Fruit fly (Drosophila melanogaster): ENCODE results near the gene HIPP1.

The HIPP1 gene

dm6 chr3L:20800208-20800607 is 9.3 kb upstream of the HIPP1 start, which contains the start of gene Spc105R:
TSS of gene Spc105R (plus strand) at chr3L:20800410.
- no peak for TF ChIP-seq Rel (GFP tag; optimal IDR thresholded peaks at IDR 0.05)
- no peak for TF ChIP-seq Rel (tag; optimal IDR thresholded peaks at IDR 0.05)
- no peak for TF ChIP-seq br (GFP tag; optimal IDR thresholded peaks at IDR 0.05)
- TF ChIP-seq pan (optimal IDR thresholded peaks at IDR 0.05): no peak
- no peak for TF ChIP-seq fru (GFP tag; optimal IDR thresholded peaks at IDR 0.05)
- TF ChIP-seq Hnf4 (GFP tag; optimal IDR thresholded peaks at IDR 0.05): no peak
- no peak for TF ChIP-seq HLH106 (tag; optimal IDR thresholded peaks at IDR 0.05)
- no peak for TF ChIP-seq rgr (GFP tag; optimal IDR thresholded peaks at IDR 0.05)
- TF ChIP-seq N (GFP tag; optimal IDR thresholded peaks at IDR 0.05): no peak
- TF ChIP-seq ey (GFP tag; optimal IDR thresholded peaks at IDR 0.05): no peak
- no peak for TF ChIP-seq CG9705 (GFP tag; optimal IDR thresholded peaks at IDR 0.05)
- no peak for TF ChIP-seq h (GFP tag; optimal IDR thresholded peaks at IDR 0.05)
- TF ChIP-seq Hr83 (GFP tag; optimal IDR thresholded peaks at IDR 0.05; ENCODE audit: poor library complexity, severe bottlenecking): no peak
- TF ChIP-seq Abd-B (GFP tag; optimal IDR thresholded peaks at IDR 0.05): no peak
- TF ChIP-seq usp (GFP tag; optimal IDR thresholded peaks at IDR 0.05): no peak
- no peak for TF ChIP-seq Vsx2 (GFP tag; optimal IDR thresholded peaks at IDR 0.05; ENCODE audit: partially characterized antibody)
- TF ChIP-seq Sp1 (GFP tag; optimal IDR thresholded peaks at IDR 0.05): no peak
- TF ChIP-seq Myc (optimal IDR thresholded peaks at IDR 0.05): no peak
- no peak for TF ChIP-seq dmrt93B (GFP tag; optimal IDR thresholded peaks at IDR 0.05)
- TF ChIP-seq Dif (GFP tag; optimal IDR thresholded peaks at IDR 0.05; ENCODE audit: partially characterized antibody): no peak
- no peak for TF ChIP-seq sv (GFP tag; optimal IDR thresholded peaks at IDR 0.05)

dm6 chr3L:20815666-20816375 is 6.4 kb downstream of the HIPP1 start, which contains the start of the genes CG3618 and Pka-R1:
TSS of gene CG3618 (minus strand) at chr3L:20816075.
TSS of gene Pka-R1 (plus strand) at chr3L:20816118.
- no peak for TF ChIP-seq lola (GFP tag; optimal IDR thresholded peaks at IDR 0.05)
- no peak for TF ChIP-seq pan (optimal IDR thresholded peaks at IDR 0.05)
- TF ChIP-seq br (GFP tag; optimal IDR thresholded peaks at IDR 0.05): no peak
- TF ChIP-seq Mio (GFP tag; optimal IDR thresholded peaks at IDR 0.05): no peak
- no peak for TF ChIP-seq jim (GFP tag; optimal IDR thresholded peaks at IDR 0.05)
- no peak for TF ChIP-seq Abd-B (GFP tag; optimal IDR thresholded peaks at IDR 0.05)
- peak; percentile 29 for TF ChIP-seq psq (GFP tag; optimal IDR thresholded peaks at IDR 0.05)
- TF ChIP-seq Hr83 (GFP tag; optimal IDR thresholded peaks at IDR 0.05; ENCODE audit: poor library complexity, severe bottlenecking): peak; percentile 14
- no peak for TF ChIP-seq usp (GFP tag; optimal IDR thresholded peaks at IDR 0.05)
- TF ChIP-seq Rel (GFP tag; optimal IDR thresholded peaks at IDR 0.05): no peak
- TF ChIP-seq Rel (tag; optimal IDR thresholded peaks at IDR 0.05): no peak
- no peak for TF ChIP-seq fru (GFP tag; optimal IDR thresholded peaks at IDR 0.05)
- TF ChIP-seq foxo (GFP tag; optimal IDR thresholded peaks at IDR 0.05): no peak
- TF ChIP-seq rgr (GFP tag; optimal IDR thresholded peaks at IDR 0.05): peak; percentile 51

- TF ChIP-seq brk (GFP tag; optimal IDR thresholded peaks at IDR 0.05): no peak
- TF ChIP-seq Hnf4 (GFP tag; optimal IDR thresholded peaks at IDR 0.05): no peak
- no peak for TF ChIP-seq CG32264 (GFP tag; optimal IDR thresholded peaks at IDR 0.05)
- no peak for TF ChIP-seq Hr83 (GFP tag; optimal IDR thresholded peaks at IDR 0.05; ENCODE audit: poor library complexity, severe bottlenecking)
- no peak for TF ChIP-seq Hr78 (GFP tag; optimal IDR thresholded peaks at IDR 0.05)
- TF ChIP-seq jim (GFP tag; optimal IDR thresholded peaks at IDR 0.05): no peak
- TF ChIP-seq Abd-B (GFP tag; optimal IDR thresholded peaks at IDR 0.05): no peak
Measured at dm6 chr3L:20817927-20818326, 8.5 kb downstream of the HIPP1 start, which contains the start of gene Mst77F. TSS of gene Mst77F (minus strand) at chr3L:20818027.

- TF ChIP-seq Dfd (GFP tag; optimal IDR thresholded peaks at IDR 0.05) (peak; percentile 98), lola (GFP tag; optimal IDR thresholded peaks at IDR 0.05) (peak; percentile 88), dl (GFP tag; optimal IDR thresholded peaks at IDR 0.05; ENCODE audit: insufficient read depth in 1 of 2, partially characterized antibody in 2 of 2) (peak in 1 of 2 experiments; percentile 39), woc (GFP tag; optimal IDR thresholded peaks at IDR 0.05) (no peak), sage (GFP tag; optimal IDR thresholded peaks at IDR 0.05) (peak; percentile 71), Jra (GFP tag; optimal IDR thresholded peaks at IDR 0.05) (no peak)
Measured at dm6 chr3L:20823206-20823803, 13.8 kb downstream of the HIPP1 start.
